Fruit fly (Drosophila melanogaster) whole organism: ENCODE measurements around the gene CG7668.

Source experiments
- CG8478 ChIP-seq: fragments of >200 bp; optimal IDR thresholded peaks from 2 replicates; lab custom pipeline; 2018; ENCODE audit warnings: inconsistent platforms
- Dll ChIP-seq: fragments of >200 bp; optimal IDR thresholded peaks from 2 replicates; lab custom pipeline; 2017
- EcR ChIP-seq, 2 experiments: fragments of >200 bp; optimal IDR thresholded peaks; 2 replicates each; lab custom pipeline; 2017; ENCODE audit warnings: missing biosample characterization in 2 of 2, missing genetic modification characterization in 2 of 2, missing genetic modification reagents in 2 of 2
- pan ChIP-seq: fragments of >200 bp; optimal IDR thresholded peaks from 2 replicates; lab custom pipeline; 2017
- psq ChIP-seq: fragments of >200 bp; optimal IDR thresholded peaks from 2 replicates; lab custom pipeline; 2017
- usp ChIP-seq: fragments of >200 bp; optimal IDR thresholded peaks from 2 replicates; lab custom pipeline; 2017; ENCODE audit warnings: missing biosample characterization, missing genetic modification characterization, mixed read lengths

dm6 chr3L:20006269-20007265 lies 4.0 kb downstream of the CG7668 start:
- TF ChIP-seq psq (lab: Kevin White, UChicago) = no peak
- TF ChIP-seq CG8478 = no peak
- TF ChIP-seq pan (lab: Kevin White, UChicago) = no peak
- TF ChIP-seq EcR (GFP tag; optimal IDR thresholded peaks at IDR 0.05; lab: Kevin White, UChicago) = no peak
- TF ChIP-seq usp (GFP tag; lab: Kevin White, UChicago) = no peak
- TF ChIP-seq Dll (lab: Kevin White, UChicago) = no peak
